Worm (Caenorhabditis elegans) whole organism, late embryonic: ENCODE data around the gene ptc-3.

ENCODE experiments used
- C08G9.2 ChIP-seq: sonication (generic microtip); optimal IDR thresholded peaks from 2 replicates; lab custom pipeline; 2016; ENCODE audit warnings: mild to moderate bottlenecking, missing genetic modification characterization, moderate library complexity, missing compliant biosample characterization
- C38D4.7 ChIP-seq: fragments of 200-800 bp; sonication (Bioruptor generic); optimal IDR thresholded peaks from 2 replicates; lab custom pipeline; 2018; ENCODE audit warnings: mild to moderate bottlenecking, missing genetic modification characterization, moderate library complexity, missing compliant biosample characterization
- F13H6.1 ChIP-seq: sonication (generic microtip); optimal IDR thresholded peaks from 2 replicates; lab custom pipeline; 2016; ENCODE audit warnings: missing genetic modification characterization, missing compliant biosample characterization
- T23F11.4 ChIP-seq: fragments of 200-800 bp; sonication (Bioruptor generic); optimal IDR thresholded peaks from 2 replicates; lab custom pipeline; 2018; ENCODE audit warnings: mild to moderate bottlenecking, missing genetic modification characterization, missing compliant biosample characterization
- Y22D7AL.16 ChIP-seq: sonication (generic microtip); optimal IDR thresholded peaks from 2 replicates; lab custom pipeline; 2016; ENCODE audit warnings: missing genetic modification characterization, missing compliant biosample characterization
- ahr-1 ChIP-seq: sonication (generic microtip); optimal IDR thresholded peaks from 2 replicates; lab custom pipeline; 2016; ENCODE audit warnings: missing genetic modification characterization, missing compliant biosample characterization
- ceh-14 ChIP-seq: sonication (generic microtip); optimal IDR thresholded peaks from 2 replicates; lab custom pipeline; 2016; ENCODE audit warnings: missing genotype, missing genetic modification characterization, missing compliant biosample characterization
- ceh-18 ChIP-seq: sonication (generic microtip); optimal IDR thresholded peaks from 2 replicates; lab custom pipeline; 2016; ENCODE audit warnings: missing genetic modification characterization, missing compliant biosample characterization
- ceh-2 ChIP-seq: sonication (generic microtip); optimal IDR thresholded peaks from 2 replicates; lab custom pipeline; 2016; ENCODE audit warnings: missing genotype, missing genetic modification characterization, missing compliant biosample characterization
- ceh-30 ChIP-seq: fragments of 150-350 bp; optimal IDR thresholded peaks from 2 replicates; lab custom pipeline; 2014; ENCODE audit warnings: missing biosample characterization, missing genetic modification characterization
- ceh-31 ChIP-seq: sonication (generic microtip); optimal IDR thresholded peaks from 2 replicates; lab custom pipeline; 2016; ENCODE audit warnings: missing genetic modification characterization, missing compliant biosample characterization
- ceh-45 ChIP-seq: fragments of 200-800 bp; sonication (Bioruptor generic); IDR thresholded peaks from 2 replicates; pipeline ENCODE4 v1.3.6; 2022; ENCODE audit warnings: missing genetic modification reagents, missing genetic modification characterization, missing compliant biosample characterization
- ceh-48 ChIP-seq: sonication (generic microtip); optimal IDR thresholded peaks from 2 replicates; lab custom pipeline; 2016; ENCODE audit warnings: missing genetic modification characterization, inconsistent platforms, missing compliant biosample characterization
- ceh-6 ChIP-seq: fragments of 200-800 bp; sonication (Bioruptor generic); optimal IDR thresholded peaks from 2 replicates; lab custom pipeline; 2018; ENCODE audit warnings: mild to moderate bottlenecking, missing genetic modification characterization, missing compliant biosample characterization
- ceh-9 ChIP-seq: sonication (generic microtip); optimal IDR thresholded peaks from 2 replicates; lab custom pipeline; 2016; ENCODE audit warnings: mild to moderate bottlenecking, missing genetic modification characterization, inconsistent platforms, missing compliant biosample characterization
- che-1 ChIP-seq: sonication (generic microtip); optimal IDR thresholded peaks from 2 replicates; lab custom pipeline; 2016; ENCODE audit warnings: mild to moderate bottlenecking, missing genetic modification characterization, missing compliant biosample characterization
- dmd-4 ChIP-seq: sonication (generic microtip); optimal IDR thresholded peaks from 2 replicates; lab custom pipeline; 2016; ENCODE audit warnings: borderline replicate concordance, missing genetic modification characterization, missing compliant biosample characterization
- dve-1 ChIP-seq: sonication (generic microtip); optimal IDR thresholded peaks from 2 replicates; lab custom pipeline; 2017; ENCODE audit warnings: antibody characterized with exemption, mild to moderate bottlenecking, missing genetic modification characterization, missing compliant biosample characterization
- eyg-1 ChIP-seq: sonication (generic microtip); optimal IDR thresholded peaks from 2 replicates; lab custom pipeline; 2016; ENCODE audit warnings: missing genotype, missing genetic modification characterization, missing compliant biosample characterization
- fax-1 ChIP-seq: sonication (generic microtip); optimal IDR thresholded peaks from 2 replicates; lab custom pipeline; 2016; ENCODE audit warnings: missing genotype, missing genetic modification characterization, missing compliant biosample characterization
- fkh-10 ChIP-seq: fragments of 150-350 bp; optimal IDR thresholded peaks from 2 replicates; lab custom pipeline; 2014; ENCODE audit warnings: missing biosample characterization, missing genetic modification reagents, missing genetic modification characterization
- hlh-15 ChIP-seq: sonication (generic microtip); optimal IDR thresholded peaks from 2 replicates; lab custom pipeline; 2016; ENCODE audit warnings: missing genetic modification characterization, missing compliant biosample characterization
- hlh-6 ChIP-seq: sonication (generic microtip); optimal IDR thresholded peaks from 2 replicates; lab custom pipeline; 2016; ENCODE audit warnings: missing genotype, missing genetic modification characterization, missing compliant biosample characterization
- lin-11 ChIP-seq: fragments of 200-800 bp; sonication (Bioruptor generic); optimal IDR thresholded peaks from 2 replicates; lab custom pipeline; 2018; ENCODE audit warnings: mild to moderate bottlenecking, missing genetic modification characterization, missing compliant biosample characterization
- madf-2 ChIP-seq: sonication (generic microtip); optimal IDR thresholded peaks from 2 replicates; lab custom pipeline; 2017; ENCODE audit warnings: missing genetic modification characterization, missing compliant biosample characterization
- mec-3 ChIP-seq: sonication (generic microtip); optimal IDR thresholded peaks from 2 replicates; lab custom pipeline; 2016; ENCODE audit warnings: borderline replicate concordance, missing genetic modification characterization, missing compliant biosample characterization
- pax-1 ChIP-seq: fragments of 150-350 bp; optimal IDR thresholded peaks from 2 replicates; lab custom pipeline; 2014; ENCODE audit warnings: missing biosample characterization, missing genetic modification characterization
- pha-2 ChIP-seq: sonication (generic microtip); optimal IDR thresholded peaks from 2 replicates; lab custom pipeline; 2017; ENCODE audit warnings: mild to moderate bottlenecking, missing genetic modification characterization, missing compliant biosample characterization
- pha-4 ChIP-seq: fragments of 150-350 bp; optimal IDR thresholded peaks from 2 replicates; lab custom pipeline; 2018; ENCODE audit warnings: missing biosample characterization, missing genetic modification reagents, missing genetic modification characterization
- pros-1 ChIP-seq: fragments of 150-350 bp; optimal IDR thresholded peaks from 2 replicates; lab custom pipeline; 2014; ENCODE audit warnings: missing biosample characterization, missing genetic modification reagents, missing genetic modification characterization
- sox-4 ChIP-seq: sonication (generic microtip); optimal IDR thresholded peaks from 2 replicates; lab custom pipeline; 2017; ENCODE audit warnings: mild to moderate bottlenecking, missing genetic modification characterization, inconsistent platforms, missing compliant biosample characterization
- syd-9 ChIP-seq: sonication (generic microtip); optimal IDR thresholded peaks from 2 replicates; lab custom pipeline; 2016; ENCODE audit warnings: mild to moderate bottlenecking, missing genetic modification characterization, moderate library complexity, missing compliant biosample characterization
- ttx-3 ChIP-seq: sonication (generic microtip); optimal IDR thresholded peaks from 2 replicates; lab custom pipeline; 2016; ENCODE audit warnings: missing genetic modification reagents, missing genetic modification characterization, missing compliant biosample characterization
- unc-3 ChIP-seq, 2 experiments: fragments of 200-800 bp in 1 of 2; sonication (Bioruptor generic) in 1 of 2; sonication (generic microtip) in 1 of 2; conservative IDR thresholded peaks in 1 of 2; optimal IDR thresholded peaks in 1 of 2; 2 replicates each; pipeline versions ENCODE4 v1.3.6 to Lab custom; 2016 to 2022; ENCODE audit warnings: missing compliant biosample characterization in 2 of 2, missing genetic modification characterization in 2 of 2, missing genetic modification reagents in 1 of 2
- unc-42 ChIP-seq: sonication (generic microtip); optimal IDR thresholded peaks from 2 replicates; lab custom pipeline; 2016; ENCODE audit warnings: missing genotype, missing genetic modification characterization, missing compliant biosample characterization
- unc-55 ChIP-seq: sonication (generic microtip); optimal IDR thresholded peaks from 2 replicates; lab custom pipeline; 2017; ENCODE audit warnings: missing biosample characterization, missing genetic modification reagents, missing genetic modification characterization
- zip-5 ChIP-seq: sonication (generic microtip); optimal IDR thresholded peaks from 2 replicates; lab custom pipeline; 2016; ENCODE audit warnings: missing genetic modification characterization, missing compliant biosample characterization

The ptc-3 gene

DNA sequence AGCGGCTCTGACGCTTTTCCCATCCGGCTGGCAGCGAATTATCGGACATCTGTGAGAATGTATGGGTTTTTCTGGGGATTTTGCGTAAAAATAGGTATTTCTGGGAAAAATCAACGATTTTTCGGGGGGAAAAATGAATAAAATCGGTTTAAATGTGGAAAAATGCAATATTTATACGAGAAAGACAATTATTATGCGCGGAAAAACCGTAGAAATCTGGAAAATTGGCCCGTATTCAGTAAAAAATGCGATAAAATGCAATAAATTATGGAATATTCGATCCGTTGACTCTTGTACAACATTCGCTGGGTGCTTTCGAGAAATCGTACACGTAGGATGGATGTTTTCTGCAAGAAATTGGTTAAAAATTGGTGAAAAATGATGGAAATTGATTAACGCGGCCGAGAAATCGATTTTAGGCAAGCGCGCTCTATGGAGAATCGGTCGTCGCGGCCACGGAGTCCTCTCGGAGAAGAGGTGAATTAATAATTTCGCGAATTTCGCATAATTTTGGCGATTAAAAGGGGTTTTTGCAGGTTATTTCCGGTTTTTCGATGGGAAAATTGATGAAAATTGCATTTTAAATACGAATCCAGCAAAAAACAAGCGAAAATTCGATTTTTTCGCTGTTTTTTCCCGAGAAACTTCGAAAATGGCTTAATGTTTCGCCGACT, 36.7 kb upstream of the ptc-3 start, which contains the start of gene pinn-1 (continued):
- TF ChIP-seq ceh-45 (no peak), dmd-4 (peak; percentile 48), C08G9.2 (peak; percentile 99), pros-1 (tag; lab: Kevin White, UChicago) (peak; percentile 45), F13H6.1 (peak; percentile 56), syd-9 (tag; lab: Kevin White, UChicago) (no peak), pha-4 (tag; lab: Kevin White, UChicago) (no peak), zip-5 (tag; lab: Kevin White, UChicago) (peak; percentile 76), Y22D7AL.16 (tag; lab: Kevin White, UChicago) (peak; percentile 24), ceh-18 (peak; percentile 57), ceh-9 (tag; lab: Kevin White, UChicago) (no peak), hlh-15 (tag; lab: Kevin White, UChicago) (no peak), ceh-30 (tag; lab: Kevin White, UChicago) (no peak), ceh-6 (no peak), ttx-3 (tag; lab: Kevin White, UChicago) (no peak), eyg-1 (tag; lab: Kevin White, UChicago) (peak; percentile 47), fkh-10 (GFP tag; lab: Kevin White, UChicago) (no peak), pha-2 (tag; lab: Kevin White, UChicago) (no peak), unc-3 (GFP tag; conservative IDR thresholded peaks at IDR 0.05; lab: Robert Waterston, UW) (peak; percentile 65), unc-3 (tag; optimal IDR thresholded peaks at IDR 0.05; lab: Kevin White, UChicago) (no peak), T23F11.4 (GFP tag; lab: Kevin White, UChicago) (no peak), sox-4 (no peak), unc-42 (tag; lab: Kevin White, UChicago) (peak; percentile 70), unc-55 (GFP tag; lab: Kevin White, UChicago) (peak; percentile 19), madf-2 (tag; lab: Kevin White, UChicago) (peak; percentile 53), dve-1 (no peak), fax-1 (tag; lab: Kevin White, UChicago) (peak; percentile 44), hlh-6 (peak; percentile 68), ceh-31 (tag; lab: Kevin White, UChicago) (peak; percentile 99), ahr-1 (tag; lab: Kevin White, UChicago) (peak; percentile 13), ceh-2 (tag; lab: Kevin White, UChicago) (peak; percentile 96), ceh-14 (tag; lab: Kevin White, UChicago) (peak; percentile 84), pax-1 (no peak), C38D4.7 (GFP tag; lab: Kevin White, UChicago) (no peak), mec-3 (tag; lab: Kevin White, UChicago) (peak; percentile 68)

DNA sequence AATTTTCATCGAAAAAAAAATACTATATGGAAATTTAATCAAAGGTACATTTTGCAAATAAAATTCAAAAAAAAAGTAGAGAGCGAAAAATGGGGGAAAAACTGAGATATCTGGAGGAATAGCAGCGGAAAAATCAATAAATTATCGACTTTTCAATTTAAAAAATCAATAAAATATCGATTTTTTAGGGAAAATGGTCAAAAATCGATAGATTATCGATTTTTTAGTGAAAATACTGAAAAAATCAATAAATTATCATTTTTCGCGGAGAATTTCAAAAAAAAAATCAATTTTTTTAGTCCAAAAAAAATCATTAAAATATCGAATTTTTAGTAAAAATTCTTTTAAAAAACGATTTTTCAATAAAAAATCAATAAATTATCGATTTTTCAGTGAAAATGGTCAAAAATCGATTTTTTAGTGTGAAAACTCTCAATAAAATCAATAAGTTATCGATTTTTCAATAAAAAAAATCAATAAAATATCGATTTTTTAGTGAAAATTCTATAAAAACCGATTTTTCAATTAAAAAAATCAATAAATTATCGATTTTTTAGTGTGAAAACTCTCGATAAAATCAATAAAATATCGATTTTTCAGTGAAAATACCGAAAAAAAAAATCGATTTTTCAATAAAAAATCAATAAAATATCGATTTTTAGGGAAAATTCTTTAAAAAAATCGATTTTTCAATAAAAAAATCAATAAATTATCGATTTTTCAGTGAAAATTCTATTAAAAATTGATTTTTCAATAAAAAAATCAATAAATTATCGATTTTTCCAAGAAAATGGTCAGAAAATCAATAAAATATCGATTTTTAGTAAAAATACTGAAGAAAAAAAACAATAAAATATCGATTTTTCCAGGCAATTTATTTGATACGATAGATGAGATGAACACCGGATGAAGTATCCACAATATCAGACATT, 33.4 kb upstream of the ptc-3 start:
- TF ChIP-seq ceh-48 (tag; lab: Kevin White, UChicago) (peak; percentile 23), che-1 (no peak)

DNA sequence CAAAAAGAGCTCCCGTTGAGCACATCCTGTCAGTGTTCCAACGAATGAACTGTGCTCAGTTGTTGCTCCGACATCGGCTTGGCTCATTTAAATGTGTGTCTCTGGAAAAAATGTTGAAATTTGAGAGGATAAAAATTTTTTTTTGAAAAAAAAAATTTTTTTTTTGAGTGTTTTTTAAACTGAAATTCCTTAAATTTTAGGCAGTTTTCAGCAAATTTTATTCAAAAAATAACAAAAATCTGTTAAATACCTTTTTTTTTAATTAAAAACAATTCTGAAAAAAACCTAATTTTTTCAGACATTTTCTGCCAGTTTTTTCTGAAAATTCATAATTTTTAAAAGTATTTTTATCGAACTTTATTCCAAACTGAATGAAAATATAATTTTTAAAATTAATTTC, 32.4 kb upstream of the ptc-3 start, which contains the start of gene pigw-1:
TSS of gene pigw-1 (minus strand) at position 101 of the 400 bp plus-strand sequence.
- no peak for TF ChIP-seq lin-11 (tag; lab: Kevin White, UChicago)
- TF ChIP-seq hlh-15 (tag; lab: Kevin White, UChicago), result no peak
- TF ChIP-seq dmd-4, result no peak
- TF ChIP-seq, all 69 proteins: peak for 0
